Fruit fly (Drosophila melanogaster) whole organism, embryonic: ENCODE measurements around the gene CG14229.

Experiments used
- Ada2b ChIP-seq: fragments of 200-800 bp; sonication (Bioruptor generic); IDR thresholded peaks from 2 replicates; pipeline ENCODE4 v1.3.6; 2022; ENCODE audit warnings: missing biosample characterization, missing genetic modification characterization
- CG11398 ChIP-seq: fragments of 200-800 bp; sonication (Bioruptor generic); optimal IDR thresholded peaks from 2 replicates; lab custom pipeline; 2016; ENCODE audit warnings: missing biosample characterization, missing genetic modification characterization
- CG12942 ChIP-seq: fragments of 200-800 bp; sonication (Bioruptor generic); optimal IDR thresholded peaks from 3 replicates; lab custom pipeline; 2016; ENCODE audit warnings: missing biosample characterization, missing genetic modification characterization
- CG15514 ChIP-seq: fragments of 200-800 bp; sonication (Bioruptor generic); optimal IDR thresholded peaks from 3 replicates; lab custom pipeline; 2017; ENCODE audit warnings: missing biosample characterization, missing genetic modification characterization, mild to moderate bottlenecking, moderate library complexity, missing genetic modification reagents
- CG15696 ChIP-seq: fragments of 200-800 bp; sonication (Bioruptor generic); optimal IDR thresholded peaks from 2 replicates; lab custom pipeline; 2019; ENCODE audit warnings: missing biosample characterization, mild to moderate bottlenecking, missing genetic modification characterization, moderate library complexity
- CG1603 ChIP-seq: fragments of 200-800 bp; sonication (Bioruptor generic); optimal IDR thresholded peaks from 2 replicates; lab custom pipeline; 2019; ENCODE audit warnings: missing biosample characterization, mild to moderate bottlenecking, missing genetic modification characterization, moderate library complexity
- CG1832 ChIP-seq: fragments of 200-800 bp; sonication (Bioruptor generic); optimal IDR thresholded peaks from 2 replicates; lab custom pipeline; 2017; ENCODE audit warnings: missing biosample characterization, mild to moderate bottlenecking, missing genetic modification characterization, inconsistent platforms
- CG2889 ChIP-seq: fragments of 200-800 bp; sonication (Bioruptor generic); IDR thresholded peaks from 3 replicates; pipeline ENCODE4 v1.3.6; 2022; ENCODE audit warnings: missing biosample characterization, missing genetic modification characterization
- CG30431 ChIP-seq: fragments of 200-800 bp; sonication (Bioruptor generic); optimal IDR thresholded peaks from 2 replicates; lab custom pipeline; 2017; ENCODE audit warnings: missing biosample characterization, missing genetic modification characterization
- CG3065 ChIP-seq: fragments of 200-800 bp; sonication (Bioruptor generic); optimal IDR thresholded peaks from 2 replicates; lab custom pipeline; 2016; ENCODE audit warnings: missing biosample characterization, missing genetic modification characterization
- CG3407 ChIP-seq: fragments of 200-800 bp; sonication (Bioruptor generic); optimal IDR thresholded peaks from 2 replicates; lab custom pipeline; 2018; ENCODE audit warnings: missing biosample characterization, mild to moderate bottlenecking, missing genetic modification characterization
- CG4360 ChIP-seq: fragments of 200-800 bp; sonication (Bioruptor generic); IDR thresholded peaks from 2 replicates; pipeline ENCODE4 v1.3.6; 2022; ENCODE audit warnings: missing biosample characterization, missing genetic modification characterization
- CG5953 ChIP-seq: fragments of 200-800 bp; sonication (Bioruptor generic); IDR thresholded peaks from 2 replicates; pipeline ENCODE4 v1.3.6; 2022; ENCODE audit warnings: missing biosample characterization, missing genetic modification characterization
- CG6175 ChIP-seq: fragments of 200-800 bp; sonication (Bioruptor generic); IDR thresholded peaks from 3 replicates; pipeline ENCODE4 v1.3.6; 2022; ENCODE audit warnings: missing biosample characterization, missing genetic modification characterization
- CG7372 ChIP-seq: fragments of 200-800 bp; sonication (Bioruptor generic); IDR thresholded peaks from 2 replicates; pipeline ENCODE4 v1.3.6; 2022; ENCODE audit warnings: missing biosample characterization, missing genetic modification characterization
- CG8765 ChIP-seq: fragments of 200-800 bp; sonication (Bioruptor generic); IDR thresholded peaks from 2 replicates; pipeline ENCODE4 v1.3.6; 2022; ENCODE audit warnings: missing biosample characterization, missing genetic modification characterization
- CG9932 ChIP-seq: fragments of 200-800 bp; sonication (Bioruptor generic); IDR thresholded peaks from 2 replicates; pipeline ENCODE4 v1.3.6; 2022; ENCODE audit warnings: missing biosample characterization, missing genetic modification characterization
- Chrac-16 ChIP-seq: fragments of 200-800 bp; sonication (Bioruptor generic); optimal IDR thresholded peaks from 3 replicates; lab custom pipeline; 2016; ENCODE audit warnings: missing biosample characterization, missing genetic modification characterization
- CoRest ChIP-seq: fragments of 200-800 bp; sonication (Bioruptor generic); optimal IDR thresholded peaks from 3 replicates; lab custom pipeline; 2018; ENCODE audit warnings: missing biosample characterization, mild to moderate bottlenecking, missing genetic modification characterization, moderate library complexity
- D ChIP-seq, 2 experiments: fragments of 200-800 bp in 1 of 2; fragments of >200 bp in 1 of 2; sonication (Bioruptor generic) in 1 of 2; optimal IDR thresholded peaks; 2 replicates in 1 of 2; 3 replicates in 1 of 2; lab custom pipeline; 2017; ENCODE audit warnings: mild to moderate bottlenecking in 1 of 2, missing biosample characterization in 1 of 2, missing genetic modification characterization in 1 of 2, missing genetic modification reagents in 1 of 2
- Elba2 ChIP-seq: fragments of 200-800 bp; sonication (Bioruptor generic); optimal IDR thresholded peaks from 3 replicates; lab custom pipeline; 2016; ENCODE audit warnings: missing biosample characterization, missing genetic modification characterization
- Fer1 ChIP-seq: fragments of 200-800 bp; sonication (Bioruptor generic); optimal IDR thresholded peaks from 2 replicates; lab custom pipeline; 2017; ENCODE audit warnings: missing biosample characterization, mild to moderate bottlenecking, missing genetic modification characterization
- H15 ChIP-seq: fragments of 200-800 bp; sonication (Bioruptor generic); IDR thresholded peaks from 3 replicates; pipeline ENCODE4 v1.3.6; 2022; ENCODE audit warnings: missing biosample characterization, missing genetic modification characterization
- HLHmδ ChIP-seq: fragments of 200-800 bp; sonication (Bioruptor generic); optimal IDR thresholded peaks from 2 replicates; lab custom pipeline; 2018; ENCODE audit warnings: missing biosample characterization, mild to moderate bottlenecking, missing genetic modification characterization, moderate library complexity
- Hmr ChIP-seq: fragments of 200-800 bp; sonication (Bioruptor generic); optimal IDR thresholded peaks from 3 replicates; lab custom pipeline; 2017; ENCODE audit warnings: mild to moderate bottlenecking, missing biosample characterization, missing genetic modification reagents, missing genetic modification characterization
- NFAT ChIP-seq: fragments of 200-800 bp; sonication (Bioruptor generic); IDR thresholded peaks from 2 replicates; pipeline ENCODE4 v1.3.6; 2022; ENCODE audit warnings: missing biosample characterization, missing genetic modification characterization
- NfI ChIP-seq: fragments of 200-800 bp; sonication (Bioruptor generic); optimal IDR thresholded peaks from 3 replicates; lab custom pipeline; 2018; ENCODE audit warnings: missing biosample characterization, mild to moderate bottlenecking, missing genetic modification characterization, moderate library complexity
- Oli ChIP-seq: fragments of 200-800 bp; sonication (Bioruptor generic); optimal IDR thresholded peaks from 2 replicates; lab custom pipeline; 2018; ENCODE audit warnings: missing biosample characterization, mild to moderate bottlenecking, missing genetic modification characterization, moderate library complexity
- Opbp ChIP-seq: fragments of 200-800 bp; sonication (Bioruptor generic); IDR thresholded peaks from 3 replicates; pipeline ENCODE4 v1.3.6; 2022; ENCODE audit warnings: missing biosample characterization, missing genetic modification characterization; ENCODE audit not compliant: partially characterized antibody
- PHDP ChIP-seq: fragments of 200-800 bp; sonication (Bioruptor generic); optimal IDR thresholded peaks from 3 replicates; lab custom pipeline; 2018; ENCODE audit warnings: missing biosample characterization, mild to moderate bottlenecking, missing genetic modification characterization, moderate library complexity
- Stat92E ChIP-seq, 3 experiments: fragments of >200 bp in 2 of 3; fragments of 200-800 bp in 1 of 3; sonication (Bioruptor generic) in 1 of 3; optimal IDR thresholded peaks; 2 replicates each; lab custom pipeline; 2017 to 2019; ENCODE audit warnings: missing biosample characterization in 3 of 3, missing genetic modification characterization in 3 of 3, mild to moderate bottlenecking in 1 of 3, moderate library complexity in 1 of 3
- az2 ChIP-seq: fragments of 200-800 bp; sonication (Bioruptor generic); optimal IDR thresholded peaks from 3 replicates; lab custom pipeline; 2016; ENCODE audit warnings: missing biosample characterization, missing genetic modification characterization
- bab2 ChIP-seq: fragments of 200-800 bp; sonication (Bioruptor generic); optimal IDR thresholded peaks from 2 replicates; lab custom pipeline; 2016; ENCODE audit warnings: missing biosample characterization, missing genetic modification characterization
- bowl ChIP-seq: fragments of 200-800 bp; sonication (Bioruptor generic); IDR thresholded peaks from 2 replicates; pipeline ENCODE4 v1.3.6; 2022; ENCODE audit warnings: missing biosample characterization, missing genetic modification characterization
- bsh ChIP-seq, 2 experiments: fragments of 200-800 bp; sonication (Bioruptor generic); optimal IDR thresholded peaks; 2 replicates each; lab custom pipeline; 2017 to 2018; ENCODE audit warnings: mild to moderate bottlenecking in 2 of 2, missing biosample characterization in 2 of 2, missing genetic modification characterization in 2 of 2, moderate library complexity in 1 of 2
- btn ChIP-seq: fragments of 200-800 bp; sonication (Bioruptor generic); optimal IDR thresholded peaks from 2 replicates; lab custom pipeline; 2016; ENCODE audit warnings: missing biosample characterization, missing genetic modification characterization
- corto ChIP-seq: fragments of 200-800 bp; sonication (Bioruptor generic); optimal IDR thresholded peaks from 2 replicates; lab custom pipeline; 2016; ENCODE audit warnings: missing biosample characterization, mild to moderate bottlenecking, missing genetic modification characterization, moderate library complexity
- dpn ChIP-seq, 2 experiments: fragments of 200-800 bp; sonication (Bioruptor generic); optimal IDR thresholded peaks; 3 replicates each; lab custom pipeline; 2016; ENCODE audit warnings: missing biosample characterization in 2 of 2, missing genetic modification characterization in 2 of 2
- fd96Cb ChIP-seq: fragments of 200-800 bp; sonication (Bioruptor generic); optimal IDR thresholded peaks from 2 replicates; lab custom pipeline; 2018; ENCODE audit warnings: missing biosample characterization, mild to moderate bottlenecking, missing genetic modification characterization, moderate library complexity
- gcm ChIP-seq: fragments of 200-800 bp; sonication (Bioruptor generic); optimal IDR thresholded peaks from 2 replicates; lab custom pipeline; 2019; ENCODE audit warnings: missing biosample characterization, mild to moderate bottlenecking, missing genetic modification characterization, moderate library complexity
- grn ChIP-seq: fragments of 200-800 bp; sonication (Bioruptor generic); optimal IDR thresholded peaks from 3 replicates; lab custom pipeline; 2017; ENCODE audit warnings: missing biosample characterization, missing genetic modification characterization
- hbn ChIP-seq: fragments of 200-800 bp; sonication (Bioruptor generic); IDR thresholded peaks from 2 replicates; pipeline ENCODE4 v1.3.6; 2022; ENCODE audit warnings: missing biosample characterization, missing genetic modification characterization; ENCODE audit not compliant: partially characterized antibody
- luna ChIP-seq: fragments of 200-800 bp; sonication (Bioruptor generic); optimal IDR thresholded peaks from 2 replicates; lab custom pipeline; 2016; ENCODE audit warnings: missing biosample characterization, missing genetic modification characterization
- nerfin-2 ChIP-seq: fragments of 200-800 bp; sonication (Bioruptor generic); IDR thresholded peaks from 2 replicates; pipeline ENCODE4 v1.3.6; 2022; ENCODE audit warnings: missing biosample characterization, missing genetic modification characterization; ENCODE audit not compliant: partially characterized antibody
- pzg ChIP-seq: fragments of 200-800 bp; sonication (Bioruptor generic); optimal IDR thresholded peaks from 3 replicates; lab custom pipeline; 2018; ENCODE audit warnings: missing biosample characterization, mild to moderate bottlenecking, missing genetic modification characterization, moderate library complexity
- sens ChIP-seq: fragments of 200-800 bp; sonication (Bioruptor generic); peaks from one replicate; lab custom pipeline; 2016; ENCODE audit warnings: missing biosample characterization, missing genetic modification characterization
- slou ChIP-seq: fragments of 200-800 bp; sonication (Bioruptor generic); optimal IDR thresholded peaks from 3 replicates; lab custom pipeline; 2016; ENCODE audit warnings: missing biosample characterization, missing genetic modification characterization
- sr ChIP-seq: fragments of 200-800 bp; sonication (Bioruptor generic); IDR thresholded peaks from 3 replicates; pipeline ENCODE4 v1.3.6; 2022; ENCODE audit warnings: missing biosample characterization, missing genetic modification characterization
- trh ChIP-seq: fragments of 200-800 bp; sonication (Bioruptor generic); optimal IDR thresholded peaks from 2 replicates; lab custom pipeline; 2016; ENCODE audit warnings: missing biosample characterization, missing genetic modification characterization

CG14229 gene

DNA sequence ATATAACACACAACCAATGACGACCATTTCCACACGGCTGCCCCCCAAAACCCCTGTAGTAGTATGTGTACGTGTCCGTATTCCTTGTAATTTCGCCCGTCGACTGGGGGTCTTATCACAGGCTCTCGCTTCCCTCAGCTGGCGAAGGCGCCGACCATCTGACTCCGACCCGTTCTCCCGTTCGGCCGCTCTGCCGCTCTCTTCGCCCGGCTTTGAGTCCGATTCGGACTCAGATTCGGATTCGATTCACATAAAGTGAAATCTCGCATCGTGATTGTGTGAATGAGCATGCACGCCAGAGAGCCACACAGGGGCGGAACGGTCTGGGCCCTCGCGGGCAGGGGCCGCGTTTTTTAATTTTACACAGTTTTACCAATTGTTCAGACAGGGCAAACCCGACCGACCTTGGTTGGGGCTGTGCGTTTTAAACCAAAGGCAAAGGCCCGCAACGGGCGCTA, 29.3 kb downstream of the CG14229 start (continued):
- TF ChIP-seq gcm (GFP tag; lab: Kevin White, UChicago): no peak
- no peak for TF ChIP-seq PHDP
- TF ChIP-seq H15 (GFP tag; lab: Robert Waterston, UW): peak; percentile 51; the same call in 1 of the 3 replicates
- TF ChIP-seq dpn (GFP tag; optimal IDR thresholded peaks at IDR 0.05; lab: Kevin White, UChicago): peak; percentile 17 to 29
- TF ChIP-seq az2 (GFP tag; lab: Kevin White, UChicago): peak; percentile 7
- TF ChIP-seq slou (GFP tag; lab: Kevin White, UChicago): no peak
- TF ChIP-seq Elba2: no peak
- no peak for TF ChIP-seq CG1832 (GFP tag; lab: Kevin White, UChicago)
- no peak for TF ChIP-seq CG12942 (GFP tag; lab: Kevin White, UChicago)
- peak; percentile 63; the same call in 1 of the 3 replicates for TF ChIP-seq CG2889
- no peak for TF ChIP-seq btn (GFP tag; lab: Kevin White, UChicago)
- no peak for TF ChIP-seq corto (GFP tag; lab: Kevin White, UChicago)
- peak; percentile 35 for TF ChIP-seq CoRest (tag; lab: Kevin White, UChicago)
- TF ChIP-seq HLHmδ: no peak
- no peak for TF ChIP-seq CG30431 (GFP tag; lab: Kevin White, UChicago)
- no peak for TF ChIP-seq CG6175 (GFP tag; lab: Robert Waterston, UW)
- TF ChIP-seq NFAT (GFP tag; lab: Robert Waterston, UW): peak; percentile 85
- TF ChIP-seq CG5953 (GFP tag; lab: Robert Waterston, UW): peak; percentile 43; the same call in 1 of the 2 replicates
- TF ChIP-seq CG15514 (GFP tag; lab: Kevin White, UChicago): peak; percentile 4
- TF ChIP-seq CG15696 (tag; lab: Kevin White, UChicago): no peak
- no peak for TF ChIP-seq Stat92E (GFP tag; optimal IDR thresholded peaks at IDR 0.05; lab: Kevin White, UChicago)
- TF ChIP-seq Oli: no peak
- no peak for TF ChIP-seq D (optimal IDR thresholded peaks at IDR 0.05; lab: Kevin White, UChicago)
- no peak for TF ChIP-seq D (GFP tag; optimal IDR thresholded peaks at IDR 0.05; lab: Kevin White, UChicago)
- no peak for TF ChIP-seq pzg
- TF ChIP-seq Opbp: peak; percentile 81
- TF ChIP-seq sr (GFP tag; lab: Robert Waterston, UW): no peak
- TF ChIP-seq hbn (GFP tag; lab: Robert Waterston, UW): no peak
- TF ChIP-seq CG8765 (GFP tag; lab: Robert Waterston, UW): 0 out of 2 replicates have a peak, but pooled peaks have one; percentile 6
- 0 out of 2 replicates have a peak, but pooled peaks have one; percentile 10 for TF ChIP-seq CG4360 (GFP tag; lab: Robert Waterston, UW)
- TF ChIP-seq Ada2b (GFP tag; lab: Robert Waterston, UW): 0 out of 2 replicates have a peak, but pooled peaks have one; percentile 24
- no peak for TF ChIP-seq CG11398
- TF ChIP-seq Hmr (GFP tag; lab: Kevin White, UChicago): no peak
- no peak for TF ChIP-seq Fer1 (GFP tag; lab: Kevin White, UChicago)
- no peak for TF ChIP-seq CG7372 (GFP tag; lab: Robert Waterston, UW)
- no peak for TF ChIP-seq CG3065 (GFP tag; lab: Kevin White, UChicago)
- TF ChIP-seq trh (GFP tag; lab: Kevin White, UChicago): no peak
- peak; percentile 54; the same call in 1 of the 2 replicates for TF ChIP-seq nerfin-2
- no peak; the same call in 1 of the 2 replicates for TF ChIP-seq bowl (GFP tag; lab: Robert Waterston, UW)
- peak; percentile 15 for TF ChIP-seq CG1603 (tag; lab: Kevin White, UChicago)
- peak; percentile 36 for TF ChIP-seq NfI (GFP tag; lab: Kevin White, UChicago)
- peak; percentile 84 for TF ChIP-seq CG9932 (GFP tag; lab: Robert Waterston, UW)
- peak; percentile 22 for TF ChIP-seq bab2 (GFP tag; lab: Kevin White, UChicago)
- TF ChIP-seq fd96Cb (tag; lab: Kevin White, UChicago): no peak
- TF ChIP-seq sens (GFP tag; lab: Kevin White, UChicago): peak; percentile 75
- no peak for TF ChIP-seq luna (GFP tag; lab: Kevin White, UChicago)
- peak; percentile 28 for TF ChIP-seq Chrac-16 (GFP tag; lab: Kevin White, UChicago)
- no peak for TF ChIP-seq CG3407 (GFP tag; lab: Kevin White, UChicago)
- no peak for TF ChIP-seq bsh (GFP tag; optimal IDR thresholded peaks at IDR 0.05; lab: Kevin White, UChicago)
- peak; percentile 41 for TF ChIP-seq grn
